Worm (Caenorhabditis elegans) whole organism, L1 larva: Measurements from ENCODE around the gene Y37D8A.19.

Source experiments
- aly-2 ChIP-seq: fragments of 150-350 bp; optimal IDR thresholded peaks from 2 replicates; lab custom pipeline; 2014; ENCODE audit warnings: missing biosample characterization, missing genetic modification characterization
- efl-3 ChIP-seq: fragments of 200-800 bp; sonication (Bioruptor generic); optimal IDR thresholded peaks from 2 replicates; lab custom pipeline; 2018; ENCODE audit warnings: mild to moderate bottlenecking, missing genetic modification characterization, missing compliant biosample characterization
- lsy-2 ChIP-seq, 2 experiments: fragments of 150-350 bp; optimal IDR thresholded peaks; 2 replicates each; lab custom pipeline; 2014; ENCODE audit warnings: missing biosample characterization in 2 of 2, missing genetic modification characterization in 2 of 2
- nhr-11 ChIP-seq: fragments of 150-350 bp; optimal IDR thresholded peaks from 2 replicates; lab custom pipeline; 2014; ENCODE audit warnings: missing biosample characterization, missing genetic modification characterization
- pqm-1 ChIP-seq: sonication (generic microtip); optimal IDR thresholded peaks from 3 replicates; lab custom pipeline; 2017; ENCODE audit warnings: missing biosample characterization, missing genetic modification characterization
- tbx-2 ChIP-seq: sonication (generic microtip); optimal IDR thresholded peaks from 2 replicates; lab custom pipeline; 2016; ENCODE audit warnings: missing genetic modification characterization, missing compliant biosample characterization
- unc-62 ChIP-seq: fragments of 150-350 bp; optimal IDR thresholded peaks from 2 replicates; lab custom pipeline; 2014; ENCODE audit warnings: missing biosample characterization, missing genetic modification reagents, missing genetic modification characterization
- ztf-11 ChIP-seq, 2 experiments: sonication (generic microtip); optimal IDR thresholded peaks; 2 replicates each; lab custom pipeline; 2016 to 2017; ENCODE audit warnings: missing genetic modification characterization in 2 of 2, missing biosample characterization in 1 of 2, missing compliant biosample characterization in 1 of 2

ce11 chrIII:12918575-12918974 lies 11.1 kb upstream of the Y37D8A.19 start, which contains the start of gene Y37D8A.16:
- TF ChIP-seq aly-2 (no peak), nhr-11 (tag; lab: Kevin White, UChicago) (no peak), ztf-11 (tag; optimal IDR thresholded peaks at IDR 0.05; lab: Kevin White, UChicago) (no peak), pqm-1 (tag; lab: Kevin White, UChicago) (no peak), tbx-2 (tag; lab: Kevin White, UChicago) (no peak), lsy-2 (tag; optimal IDR thresholded peaks at IDR 0.05; lab: Kevin White, UChicago) (no peak), efl-3 (GFP tag; lab: Kevin White, UChicago) (no peak), unc-62 (no peak)
